Worm (Caenorhabditis elegans): ENCODE measurements around the gene nhr-55.

DNA sequence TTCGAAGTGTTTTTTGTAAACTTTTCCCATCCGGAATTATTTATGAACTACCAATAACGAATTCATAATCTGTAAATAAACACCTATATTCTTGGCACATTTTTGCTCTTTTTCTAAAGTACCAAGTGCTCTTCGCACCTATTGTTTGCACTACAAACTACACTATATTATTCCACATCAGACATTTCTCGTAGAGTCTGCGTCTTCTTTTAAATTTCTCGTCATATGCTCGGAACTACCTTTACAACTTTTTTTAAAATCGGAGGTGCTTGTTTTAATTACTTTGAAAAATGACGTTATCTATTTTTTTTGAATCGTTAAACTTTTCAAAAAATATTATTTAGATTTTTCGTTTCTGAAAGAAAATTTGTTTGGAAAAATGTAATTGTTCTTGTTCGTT, 13.2 kb upstream of the nhr-55 start, which contains the start of gene nhr-201:
- TF ChIP-seq C04F5.9 (tag; optimal IDR thresholded peaks at IDR 0.05): no peak
- TF ChIP-seq C16A3.4 (tag; optimal IDR thresholded peaks at IDR 0.05): no peak
- TF ChIP-seq ztf-4 (tag; optimal IDR thresholded peaks at IDR 0.05): no peak
- no peak for TF ChIP-seq dpl-1 (GFP tag; optimal IDR thresholded peaks at IDR 0.05)
- TF ChIP-seq unc-62 (GFP tag; optimal IDR thresholded peaks at IDR 0.05): no peak
- no peak for TF ChIP-seq pqm-1 (tag; optimal IDR thresholded peaks at IDR 0.05)
- no peak for TF ChIP-seq mep-1 (tag; optimal IDR thresholded peaks at IDR 0.05)
- no peak for TF ChIP-seq snu-23 (GFP tag; optimal IDR thresholded peaks at IDR 0.05)
- no peak for TF ChIP-seq lir-3 (tag; optimal IDR thresholded peaks at IDR 0.05; ENCODE audit: poor library complexity)
- TF ChIP-seq aly-2 (tag; optimal IDR thresholded peaks at IDR 0.05): no peak
- no peak for TF ChIP-seq unc-98 (GFP tag; IDR thresholded peaks at IDR 0.05)
